Fruit fly (Drosophila melanogaster): ENCODE data around the gene CG10472.

The CG10472 gene

DNA sequence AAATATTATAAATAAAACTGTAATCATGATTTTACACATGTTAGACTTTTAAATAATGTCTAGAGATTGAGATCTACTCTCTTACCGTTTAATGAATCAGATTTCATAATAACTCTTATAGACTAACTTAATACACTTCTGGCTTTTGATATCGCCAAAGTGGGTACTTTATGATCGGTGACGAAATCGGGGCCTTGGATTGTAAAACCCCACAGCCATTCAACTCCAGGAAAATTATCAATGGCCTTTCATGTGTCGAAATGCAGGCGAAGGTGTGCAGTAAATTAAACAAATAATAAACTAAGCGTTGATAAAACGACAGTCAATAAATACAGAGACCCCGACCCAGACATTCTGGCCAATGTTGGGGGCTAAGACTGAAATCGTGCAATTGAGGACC is 26.6 kb downstream of the CG10472 start:
- no peak for TF ChIP-seq dsf (GFP tag; optimal IDR thresholded peaks at IDR 0.05; ENCODE audit: borderline replicate concordance)
- no peak for TF ChIP-seq Rel (GFP tag; optimal IDR thresholded peaks at IDR 0.05)
- peak; percentile 33 for TF ChIP-seq Rel (tag; optimal IDR thresholded peaks at IDR 0.05)

DNA sequence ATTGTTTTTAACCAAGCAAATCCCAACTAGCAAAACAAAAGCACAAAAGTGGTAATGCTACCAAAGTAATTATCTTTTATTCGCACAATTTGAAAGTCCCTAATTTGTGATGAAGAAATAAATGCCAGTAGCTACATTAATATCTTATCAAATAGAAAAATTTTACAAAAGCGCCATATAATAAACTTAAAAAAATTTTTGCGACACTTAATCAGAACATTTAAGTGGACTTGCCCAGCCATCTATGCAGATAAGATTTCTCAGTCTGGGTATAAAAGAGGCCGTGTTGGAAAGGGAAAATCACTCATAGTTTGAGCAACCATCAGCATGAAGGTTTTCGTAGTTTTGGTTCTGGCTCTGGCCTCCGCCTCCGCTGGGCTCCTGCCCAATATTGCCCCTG is 27.8 kb downstream of the CG10472 start, which contains the start of gene yip7:
yip7 (plus strand) TSS at position 301 of the 400 bp plus-strand sequence.
- TF ChIP-seq Hr83 (GFP tag; optimal IDR thresholded peaks at IDR 0.05; ENCODE audit: poor library complexity, severe bottlenecking) (no peak), dmrt93B (GFP tag; optimal IDR thresholded peaks at IDR 0.05) (no peak), pan (optimal IDR thresholded peaks at IDR 0.05) (no peak), Jra (GFP tag; optimal IDR thresholded peaks at IDR 0.05) (no peak), dl (GFP tag; optimal IDR thresholded peaks at IDR 0.05; ENCODE audit: insufficient read depth in 1 of 2, partially characterized antibody in 2 of 2) (no peak), rgr (GFP tag; optimal IDR thresholded peaks at IDR 0.05) (no peak), HLH106 (tag; optimal IDR thresholded peaks at IDR 0.05) (no peak), lola (GFP tag; optimal IDR thresholded peaks at IDR 0.05) (no peak), Myc (optimal IDR thresholded peaks at IDR 0.05) (no peak), OdsH (GFP tag; optimal IDR thresholded peaks at IDR 0.05) (no peak), dsf (GFP tag; optimal IDR thresholded peaks at IDR 0.05; ENCODE audit: borderline replicate concordance) (no peak), Abd-B (GFP tag; optimal IDR thresholded peaks at IDR 0.05) (no peak), brk (GFP tag; optimal IDR thresholded peaks at IDR 0.05) (no peak), GATAd (GFP tag; optimal IDR thresholded peaks at IDR 0.05) (no peak), Hr78 (GFP tag; optimal IDR thresholded peaks at IDR 0.05) (no peak), br (GFP tag; optimal IDR thresholded peaks at IDR 0.05) (no peak), Dfd (GFP tag; optimal IDR thresholded peaks at IDR 0.05) (no peak), CrebA (GFP tag; optimal IDR thresholded peaks at IDR 0.05; ENCODE audit: borderline replicate concordance) (no peak), fru (GFP tag; optimal IDR thresholded peaks at IDR 0.05) (no peak)

DNA sequence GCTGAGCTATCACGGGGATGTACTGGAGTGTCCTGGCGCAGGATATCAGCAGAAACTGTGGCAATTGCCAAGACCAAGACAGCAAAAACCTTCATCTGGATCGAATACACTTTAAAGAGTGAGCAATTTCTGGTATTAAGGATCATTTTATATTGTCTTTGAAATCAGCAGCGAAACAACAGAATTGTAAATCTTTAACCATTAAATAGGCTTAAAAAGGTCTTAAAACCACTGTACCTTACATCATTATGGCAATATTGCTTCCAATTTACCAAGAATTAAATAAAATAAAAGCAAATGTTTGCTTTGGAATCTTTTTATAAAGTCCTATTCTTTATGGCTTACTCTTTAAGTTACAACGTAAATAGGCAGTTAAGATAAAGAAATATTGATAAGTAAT is 28.2 kb downstream of the CG10472 start, which contains the start of gene CG10477:
CG10477 (minus strand) TSS at position 101 of the 400 bp plus-strand sequence.
- no peak for TF ChIP-seq HLH106 (tag; optimal IDR thresholded peaks at IDR 0.05)
- no peak for TF ChIP-seq br (GFP tag; optimal IDR thresholded peaks at IDR 0.05)
- TF ChIP-seq GATAd (GFP tag; optimal IDR thresholded peaks at IDR 0.05), result no peak
- TF ChIP-seq foxo (GFP tag; optimal IDR thresholded peaks at IDR 0.05), result no peak
- no peak for TF ChIP-seq CG32264 (GFP tag; optimal IDR thresholded peaks at IDR 0.05)
- TF ChIP-seq h (GFP tag; optimal IDR thresholded peaks at IDR 0.05), result no peak
- TF ChIP-seq Abd-B (GFP tag; optimal IDR thresholded peaks at IDR 0.05), result no peak
- TF ChIP-seq lola (GFP tag; optimal IDR thresholded peaks at IDR 0.05), result no peak
- TF ChIP-seq sage (GFP tag; optimal IDR thresholded peaks at IDR 0.05), result no peak

DNA sequence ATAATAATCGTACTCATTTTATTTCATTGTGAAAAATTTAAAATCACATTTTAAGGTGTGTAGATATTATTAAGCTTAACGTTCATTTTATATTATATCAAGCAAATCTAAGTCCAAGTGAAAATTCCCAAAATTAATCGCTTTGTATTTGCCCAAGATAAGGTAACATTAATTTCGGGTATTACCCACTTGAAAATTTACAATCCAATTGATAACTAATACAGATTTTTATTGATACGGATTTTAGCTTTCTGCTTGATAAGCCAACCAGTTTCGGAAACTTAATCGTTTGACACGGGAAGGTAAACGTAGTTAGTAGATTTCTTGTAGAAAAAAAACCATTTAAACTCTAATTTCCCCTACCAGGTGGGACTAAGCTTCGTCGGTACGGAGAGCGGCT is 29.7 kb downstream of the CG10472 start:
- TF ChIP-seq usp (GFP tag; optimal IDR thresholded peaks at IDR 0.05), result no peak
- no peak for TF ChIP-seq brk (GFP tag; optimal IDR thresholded peaks at IDR 0.05)
- TF ChIP-seq HLH106 (tag; optimal IDR thresholded peaks at IDR 0.05), result no peak
- TF ChIP-seq Hr78 (GFP tag; optimal IDR thresholded peaks at IDR 0.05), result no peak
- TF ChIP-seq CG9705 (GFP tag; optimal IDR thresholded peaks at IDR 0.05), result no peak
- no peak for TF ChIP-seq CG32264 (GFP tag; optimal IDR thresholded peaks at IDR 0.05)
- TF ChIP-seq Rel (GFP tag; optimal IDR thresholded peaks at IDR 0.05), result no peak
- peak; percentile 86 for TF ChIP-seq Rel (tag; optimal IDR thresholded peaks at IDR 0.05)

DNA sequence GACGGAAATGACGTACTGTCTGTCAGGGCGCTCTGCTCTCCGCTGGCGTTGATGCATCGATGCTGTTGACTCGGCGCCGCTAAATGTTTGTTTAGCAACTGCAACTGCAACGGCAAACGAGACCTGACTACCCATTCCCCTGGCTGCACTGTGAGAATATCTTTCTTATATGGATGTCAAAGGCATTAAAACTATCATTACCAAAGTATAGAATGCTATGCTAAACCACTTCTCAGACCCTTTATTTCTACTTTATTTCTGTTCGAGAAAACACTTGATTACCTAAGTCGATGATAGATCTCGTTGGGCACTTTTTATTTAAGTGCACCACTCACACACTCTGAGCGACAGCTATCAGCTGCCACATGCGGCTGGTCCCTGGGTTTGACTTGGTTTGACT is 40.6 kb downstream of the CG10472 start:
- TF ChIP-seq jim (GFP tag; optimal IDR thresholded peaks at IDR 0.05), result no peak
- TF ChIP-seq pan (optimal IDR thresholded peaks at IDR 0.05), result no peak
- TF ChIP-seq foxo (GFP tag; optimal IDR thresholded peaks at IDR 0.05), result peak in 1 of 2 experiments; percentile 14
- TF ChIP-seq OdsH (GFP tag; optimal IDR thresholded peaks at IDR 0.05), result no peak
- TF ChIP-seq fru (GFP tag; optimal IDR thresholded peaks at IDR 0.05), result peak; percentile 2
- TF ChIP-seq HLH106 (tag; optimal IDR thresholded peaks at IDR 0.05), result peak; percentile 8
- TF ChIP-seq Mio (GFP tag; optimal IDR thresholded peaks at IDR 0.05), result no peak
- no peak for TF ChIP-seq Abd-B (GFP tag; optimal IDR thresholded peaks at IDR 0.05)
- no peak for TF ChIP-seq lola (GFP tag; optimal IDR thresholded peaks at IDR 0.05)
- no peak for TF ChIP-seq CG32264 (GFP tag; optimal IDR thresholded peaks at IDR 0.05)
- no peak for TF ChIP-seq Myc (optimal IDR thresholded peaks at IDR 0.05)
- TF ChIP-seq Hr83 (GFP tag; optimal IDR thresholded peaks at IDR 0.05; ENCODE audit: poor library complexity, severe bottlenecking), result no peak
- no peak for TF ChIP-seq GATAd (GFP tag; optimal IDR thresholded peaks at IDR 0.05)

DNA sequence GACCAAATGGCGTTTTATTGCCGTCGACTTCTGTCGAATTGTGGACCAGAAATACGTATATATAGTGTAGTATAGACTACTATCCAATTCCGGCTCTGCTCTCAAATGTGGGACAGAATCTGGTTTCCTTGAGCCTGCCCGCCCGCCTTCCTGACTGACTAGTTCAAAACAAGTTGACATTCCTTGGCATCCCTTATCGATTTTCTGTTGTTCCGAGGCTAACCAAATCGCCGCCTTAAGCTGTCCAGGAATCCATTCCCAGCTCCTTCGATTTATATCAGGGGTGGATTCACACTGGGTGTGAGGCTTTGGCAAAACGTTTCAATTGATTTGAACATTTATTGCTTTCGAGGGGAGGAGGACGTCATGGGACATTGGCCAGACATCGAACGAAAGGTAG is 49.8 kb downstream of the CG10472 start:
- no peak for TF ChIP-seq Myc (optimal IDR thresholded peaks at IDR 0.05)
- no peak for TF ChIP-seq dmrt93B (GFP tag; optimal IDR thresholded peaks at IDR 0.05)
- no peak for TF ChIP-seq dl (GFP tag; optimal IDR thresholded peaks at IDR 0.05; ENCODE audit: insufficient read depth in 1 of 2, partially characterized antibody in 2 of 2)
- TF ChIP-seq tai (GFP tag; optimal IDR thresholded peaks at IDR 0.05), result no peak
- no peak for TF ChIP-seq h (GFP tag; optimal IDR thresholded peaks at IDR 0.05)
- TF ChIP-seq CrebA (GFP tag; optimal IDR thresholded peaks at IDR 0.05; ENCODE audit: borderline replicate concordance), result no peak
- no peak for TF ChIP-seq psq (GFP tag; optimal IDR thresholded peaks at IDR 0.05)
- no peak for TF ChIP-seq GATAd (GFP tag; optimal IDR thresholded peaks at IDR 0.05)
- no peak for TF ChIP-seq sv (GFP tag; optimal IDR thresholded peaks at IDR 0.05)
- no peak for TF ChIP-seq usp (GFP tag; optimal IDR thresholded peaks at IDR 0.05)
- TF ChIP-seq Dif (GFP tag; optimal IDR thresholded peaks at IDR 0.05; ENCODE audit: partially characterized antibody), result no peak
- no peak for TF ChIP-seq brk (GFP tag; optimal IDR thresholded peaks at IDR 0.05)
- TF ChIP-seq CG32264 (GFP tag; optimal IDR thresholded peaks at IDR 0.05), result no peak
- TF ChIP-seq Hr83 (GFP tag; optimal IDR thresholded peaks at IDR 0.05; ENCODE audit: poor library complexity, severe bottlenecking), result no peak
- no peak for TF ChIP-seq Abd-B (GFP tag; optimal IDR thresholded peaks at IDR 0.05)
- no peak for TF ChIP-seq foxo (GFP tag; optimal IDR thresholded peaks at IDR 0.05)
- TF ChIP-seq Sp1 (GFP tag; optimal IDR thresholded peaks at IDR 0.05), result no peak

All from whole organism, wandering third instar larva.